Worm (Caenorhabditis elegans): ENCODE measurements around the gene T05C12.4.
A peak's percentile ranks its signal among the peaks of the same experiment; 100 is the strongest.

Gene T05C12.4

ce11 chrII:8216433-8216832, 36.3 kb upstream of the T05C12.4 start, which contains the start of gene M110.3 (continued):
- TF ChIP-seq nhr-28 (tag; optimal IDR thresholded peaks at IDR 0.05) (no peak), pag-3 (tag; optimal IDR thresholded peaks at IDR 0.05; ENCODE audit: borderline replicate concordance, insufficient read depth) (peak; percentile 71), dsc-1 (tag; optimal IDR thresholded peaks at IDR 0.05) (peak; percentile 29), nhr-71 (tag; optimal IDR thresholded peaks at IDR 0.05) (peak; percentile 61), sptf-1 (tag; optimal IDR thresholded peaks at IDR 0.05) (no peak), nhr-47 (tag; optimal IDR thresholded peaks at IDR 0.05) (peak; percentile 50), unc-98 (GFP tag; IDR thresholded peaks at IDR 0.05) (no peak), pqm-1 (tag; optimal IDR thresholded peaks at IDR 0.05) (no peak), zip-4 (GFP tag; optimal IDR thresholded peaks at IDR 0.05) (peak; percentile 47), ceh-82 (tag; optimal IDR thresholded peaks at IDR 0.05) (peak in 2 of 3 experiments; percentile 4 to 42), xbp-1 (tag; optimal IDR thresholded peaks at IDR 0.05) (peak; percentile 38)

- TF ChIP-seq Y116A8C.19 (tag; optimal IDR thresholded peaks at IDR 0.05; ENCODE audit: borderline replicate concordance) (no peak), nhr-77 (tag; optimal IDR thresholded peaks at IDR 0.05) (no peak), nhr-85 (tag) (no peak), ama-1 (optimal IDR thresholded peaks at IDR 0.05) (no peak), rnt-1 (tag; optimal IDR thresholded peaks at IDR 0.05) (no peak), tlp-1 (tag; optimal IDR thresholded peaks at IDR 0.05) (no peak), mep-1 (tag; optimal IDR thresholded peaks at IDR 0.05) (no peak), lin-35 (GFP tag; optimal IDR thresholded peaks at IDR 0.05) (no peak), mef-2 (tag; optimal IDR thresholded peaks at IDR 0.05) (no peak), grh-1 (GFP tag; IDR thresholded peaks at IDR 0.05) (no peak), ceh-88 (GFP tag; IDR thresholded peaks at IDR 0.05) (no peak), aha-1 (tag; optimal IDR thresholded peaks at IDR 0.05) (no peak), efl-1 (optimal IDR thresholded peaks at IDR 0.05) (no peak), efl-1 (GFP tag; optimal IDR thresholded peaks at IDR 0.05 in 1 of 2) (no peak), hpl-2 (GFP tag; optimal IDR thresholded peaks at IDR 0.05) (no peak)
Measured at ce11 chrII:8214367-8214766, 34.2 kb upstream of the T05C12.4 start, which contains the start of gene M110.10. Gene M110.10, minus strand, starts transcription at chrII:8214467.

- no peak for TF ChIP-seq lin-13 (GFP tag; optimal IDR thresholded peaks at IDR 0.05)
- TF ChIP-seq Y116A8C.19 (tag; optimal IDR thresholded peaks at IDR 0.05; ENCODE audit: borderline replicate concordance) = no peak
- no peak for TF ChIP-seq irx-1 (tag; optimal IDR thresholded peaks at IDR 0.05)
- no peak for TF ChIP-seq zip-4 (GFP tag; optimal IDR thresholded peaks at IDR 0.05)
- TF ChIP-seq unc-86 (tag; optimal IDR thresholded peaks at IDR 0.05) = no peak
- no peak for TF ChIP-seq grh-1 (GFP tag; IDR thresholded peaks at IDR 0.05)
- no peak for TF ChIP-seq swsn-7 (tag; optimal IDR thresholded peaks at IDR 0.05)
- no peak for TF ChIP-seq ceh-82 (tag; optimal IDR thresholded peaks at IDR 0.05)
- TF ChIP-seq pqm-1 (tag; optimal IDR thresholded peaks at IDR 0.05) = no peak
- TF ChIP-seq C04F5.9 (tag; optimal IDR thresholded peaks at IDR 0.05) = no peak
- TF ChIP-seq aha-1 (tag; optimal IDR thresholded peaks at IDR 0.05) = no peak
- TF ChIP-seq hpl-2 (GFP tag; optimal IDR thresholded peaks at IDR 0.05) = no peak
Measured at ce11 chrII:8212680-8213079, 32.5 kb upstream of the T05C12.4 start, which contains the start of gene twk-3. Gene twk-3, minus strand, starts transcription at chrII:8212780.

- TF ChIP-seq unc-130 (tag; optimal IDR thresholded peaks at IDR 0.05) (no peak), C04F5.9 (tag; optimal IDR thresholded peaks at IDR 0.05) (no peak), swsn-7 (tag; optimal IDR thresholded peaks at IDR 0.05) (no peak), nhr-76 (tag; optimal IDR thresholded peaks at IDR 0.05) (no peak), ceh-82 (tag; optimal IDR thresholded peaks at IDR 0.05) (no peak), fkh-8 (tag; optimal IDR thresholded peaks at IDR 0.05) (no peak), unc-30 (tag; optimal IDR thresholded peaks at IDR 0.05) (no peak), nhr-20 (tag; optimal IDR thresholded peaks at IDR 0.05) (no peak), grh-1 (GFP tag; IDR thresholded peaks at IDR 0.05) (no peak), efl-3 (GFP tag; optimal IDR thresholded peaks at IDR 0.05) (no peak), rnt-1 (tag; optimal IDR thresholded peaks at IDR 0.05) (no peak), lin-13 (GFP tag; optimal IDR thresholded peaks at IDR 0.05) (no peak), ceh-8 (GFP tag; optimal IDR thresholded peaks at IDR 0.05) (no peak), nhr-237 (tag; optimal IDR thresholded peaks at IDR 0.05) (no peak), mef-2 (tag; optimal IDR thresholded peaks at IDR 0.05) (no peak), tlp-1 (tag; optimal IDR thresholded peaks at IDR 0.05) (no peak)
Measured at ce11 chrII:8209476-8209875, 29.3 kb upstream of the T05C12.4 start, which contains the start of gene M110.8. Gene M110.8, minus strand, starts transcription at chrII:8209576.

Data from whole organism, L1 larva.